Fruit fly (Drosophila melanogaster) whole organism, embryonic: Measurements from ENCODE around the gene Drsl1.
A peak's percentile ranks its signal among the peaks of the same experiment; 100 is the strongest.

Experiments
- ATbp ChIP-seq: fragments of 200-800 bp; sonication (Bioruptor generic); optimal IDR thresholded peaks from 2 replicates; lab custom pipeline; 2017; ENCODE audit warnings: missing biosample characterization, mild to moderate bottlenecking, missing genetic modification characterization, missing genetic modification reagents
- Asciz ChIP-seq: fragments of 200-800 bp; sonication (Bioruptor generic); optimal IDR thresholded peaks from 2 replicates; lab custom pipeline; 2017; ENCODE audit warnings: missing biosample characterization, mild to moderate bottlenecking, missing genetic modification characterization, missing genetic modification reagents
- Blimp-1 ChIP-seq: fragments of 200-800 bp; sonication (Bioruptor generic); optimal IDR thresholded peaks from 3 replicates; lab custom pipeline; 2018; ENCODE audit warnings: missing biosample characterization, missing genetic modification characterization, mild to moderate bottlenecking, moderate library complexity, missing genetic modification reagents
- Bteb2 ChIP-seq: fragments of 200-800 bp; sonication (Bioruptor generic); optimal IDR thresholded peaks from 2 replicates; lab custom pipeline; 2016; ENCODE audit warnings: missing biosample characterization, missing genetic modification characterization
- CG10209 ChIP-seq: fragments of 200-800 bp; sonication (Bioruptor generic); optimal IDR thresholded peaks from 3 replicates; lab custom pipeline; 2017; ENCODE audit warnings: missing biosample characterization, mild to moderate bottlenecking, missing genetic modification characterization, missing genetic modification reagents
- CG12219 ChIP-seq: fragments of 200-800 bp; sonication (Bioruptor generic); optimal IDR thresholded peaks from 3 replicates; lab custom pipeline; 2018; ENCODE audit warnings: missing biosample characterization, mild to moderate bottlenecking, missing genetic modification characterization
- CG12744 ChIP-seq: fragments of 200-800 bp; sonication (Bioruptor generic); optimal IDR thresholded peaks from 2 replicates; lab custom pipeline; 2016; ENCODE audit warnings: missing biosample characterization, missing genetic modification characterization
- CG18599 ChIP-seq: fragments of 200-800 bp; sonication (Bioruptor generic); optimal IDR thresholded peaks from 3 replicates; lab custom pipeline; 2017; ENCODE audit warnings: missing biosample characterization, missing genetic modification characterization, mild to moderate bottlenecking, moderate library complexity, missing genetic modification reagents
- CG6791 ChIP-seq: fragments of 200-800 bp; sonication (Bioruptor generic); IDR thresholded peaks from 3 replicates; pipeline ENCODE4 v1.3.6; 2022; ENCODE audit warnings: missing biosample characterization, missing genetic modification characterization; ENCODE audit not compliant: partially characterized antibody
- CG7357 ChIP-seq: fragments of 200-800 bp; sonication (Bioruptor generic); IDR thresholded peaks from 3 replicates; pipeline ENCODE4 v1.3.6; 2022; ENCODE audit warnings: missing biosample characterization, missing genetic modification characterization
- CG7786 ChIP-seq: fragments of 200-800 bp; sonication (Bioruptor generic); optimal IDR thresholded peaks from 2 replicates; lab custom pipeline; 2016; ENCODE audit warnings: missing biosample characterization, missing genetic modification characterization
- CG7987 ChIP-seq: fragments of 200-800 bp; sonication (Bioruptor generic); optimal IDR thresholded peaks from 2 replicates; lab custom pipeline; 2018; ENCODE audit warnings: missing biosample characterization, mild to moderate bottlenecking, missing genetic modification characterization, moderate library complexity
- CG8281 ChIP-seq: fragments of 200-800 bp; sonication (Bioruptor generic); optimal IDR thresholded peaks from 2 replicates; lab custom pipeline; 2018; ENCODE audit warnings: missing biosample characterization, mild to moderate bottlenecking, missing genetic modification characterization, moderate library complexity
- CG8944 ChIP-seq: fragments of 200-800 bp; sonication (Bioruptor generic); optimal IDR thresholded peaks from 3 replicates; lab custom pipeline; 2016; ENCODE audit warnings: missing biosample characterization, missing genetic modification characterization
- CG9215 ChIP-seq: fragments of 200-800 bp; sonication (Bioruptor generic); IDR thresholded peaks from 2 replicates; pipeline ENCODE4 v1.3.6; 2022; ENCODE audit warnings: missing biosample characterization, missing genetic modification characterization
- CG9437 ChIP-seq: fragments of 200-800 bp; sonication (Bioruptor generic); optimal IDR thresholded peaks from 2 replicates; lab custom pipeline; 2018; ENCODE audit warnings: missing biosample characterization, mild to moderate bottlenecking, missing genetic modification characterization
- CHES-1-like ChIP-seq: fragments of 200-800 bp; sonication (Bioruptor generic); optimal IDR thresholded peaks from 2 replicates; lab custom pipeline; 2016; ENCODE audit warnings: missing biosample characterization, missing genetic modification characterization
- Dad ChIP-seq: fragments of 200-800 bp; sonication (Bioruptor generic); optimal IDR thresholded peaks from 3 replicates; lab custom pipeline; 2016; ENCODE audit warnings: missing biosample characterization, missing genetic modification characterization
- Dbx ChIP-seq: fragments of 200-800 bp; sonication (Bioruptor generic); IDR thresholded peaks from 3 replicates; pipeline ENCODE4 v1.3.6; 2022; ENCODE audit warnings: missing biosample characterization, missing genetic modification characterization
- H2.0 ChIP-seq: fragments of 200-800 bp; sonication (Bioruptor generic); IDR thresholded peaks from 2 replicates; pipeline ENCODE4 v1.3.6; 2022; ENCODE audit warnings: missing biosample characterization, missing genetic modification characterization
- HmgD ChIP-seq: fragments of 200-800 bp; sonication (Bioruptor generic); optimal IDR thresholded peaks from 3 replicates; lab custom pipeline; 2016; ENCODE audit warnings: missing biosample characterization, missing genetic modification characterization
- MBD-R2 ChIP-seq: fragments of 200-800 bp; sonication (Bioruptor generic); IDR thresholded peaks from 2 replicates; pipeline ENCODE4 v1.3.6; 2022; ENCODE audit warnings: missing biosample characterization, missing genetic modification characterization
- Mrtf ChIP-seq: fragments of 200-800 bp; sonication (Bioruptor generic); IDR thresholded peaks from 3 replicates; pipeline ENCODE4 v1.3.6; 2022; ENCODE audit warnings: missing biosample characterization, missing genetic modification characterization
- Nf-YB ChIP-seq: fragments of 200-800 bp; sonication (Bioruptor generic); optimal IDR thresholded peaks from 3 replicates; lab custom pipeline; 2019; ENCODE audit warnings: missing biosample characterization, mild to moderate bottlenecking, missing genetic modification characterization, moderate library complexity
- Pdp1 ChIP-seq, 2 experiments: fragments of 200-800 bp; sonication (Bioruptor generic); optimal IDR thresholded peaks; 3 replicates each; lab custom pipeline; 2016; ENCODE audit warnings: missing biosample characterization in 2 of 2, missing genetic modification characterization in 2 of 2, mild to moderate bottlenecking in 1 of 2, moderate library complexity in 1 of 2
- Sox102F ChIP-seq: fragments of 200-800 bp; sonication (Bioruptor generic); optimal IDR thresholded peaks from 2 replicates; lab custom pipeline; 2018; ENCODE audit warnings: missing biosample characterization, mild to moderate bottlenecking, missing genetic modification characterization, moderate library complexity
- Usf ChIP-seq: fragments of 200-800 bp; sonication (Bioruptor generic); optimal IDR thresholded peaks from 2 replicates; lab custom pipeline; 2017; ENCODE audit warnings: missing genotype, missing biosample characterization, missing genetic modification characterization
- ase ChIP-seq: fragments of 200-800 bp; sonication (Bioruptor generic); IDR thresholded peaks from 3 replicates; pipeline ENCODE4 v1.3.6; 2022; ENCODE audit warnings: missing biosample characterization, missing genetic modification characterization
- bbx ChIP-seq: fragments of 200-800 bp; sonication (Bioruptor generic); IDR thresholded peaks from 2 replicates; pipeline ENCODE4 v1.3.6; 2022; ENCODE audit warnings: missing biosample characterization, missing genetic modification characterization; ENCODE audit not compliant: partially characterized antibody
- bcd ChIP-seq: fragments of 200-800 bp; sonication (Bioruptor generic); optimal IDR thresholded peaks from 2 replicates; lab custom pipeline; 2017; ENCODE audit warnings: missing biosample characterization, mild to moderate bottlenecking, missing genetic modification characterization
- ems ChIP-seq: fragments of 200-800 bp; sonication (Bioruptor generic); optimal IDR thresholded peaks from 3 replicates; lab custom pipeline; 2016; ENCODE audit warnings: missing biosample characterization, missing genetic modification characterization
- fd102C ChIP-seq: fragments of 200-800 bp; sonication (Bioruptor generic); optimal IDR thresholded peaks from 2 replicates; lab custom pipeline; 2018; ENCODE audit warnings: missing biosample characterization, mild to moderate bottlenecking, missing genetic modification characterization, moderate library complexity
- gem ChIP-seq: fragments of 200-800 bp; sonication (Bioruptor generic); optimal IDR thresholded peaks from 2 replicates; lab custom pipeline; 2019; ENCODE audit warnings: missing biosample characterization, mild to moderate bottlenecking, missing genetic modification characterization, moderate library complexity
- h ChIP-seq: fragments of >200 bp; optimal IDR thresholded peaks from 2 replicates; lab custom pipeline; 2017
- hkb ChIP-seq, 2 experiments: fragments of 200-800 bp in 1 of 2; fragments of >200 bp in 1 of 2; sonication (Bioruptor generic) in 1 of 2; IDR thresholded peaks in 1 of 2; optimal IDR thresholded peaks in 1 of 2; 2 replicates each; pipeline versions ENCODE4 v1.3.6 to Lab custom; 2017 to 2022; ENCODE audit warnings: missing biosample characterization in 1 of 2, missing genetic modification characterization in 1 of 2
- inv ChIP-seq: fragments of 200-800 bp; sonication (Bioruptor generic); IDR thresholded peaks from 2 replicates; pipeline ENCODE4 v1.3.6; 2022; ENCODE audit warnings: missing biosample characterization, missing genetic modification characterization; ENCODE audit not compliant: partially characterized antibody
- lab ChIP-seq: fragments of 200-800 bp; sonication (Bioruptor generic); optimal IDR thresholded peaks from 3 replicates; lab custom pipeline; 2017; ENCODE audit warnings: missing biosample characterization, missing genetic modification characterization, mild to moderate bottlenecking, moderate library complexity, missing genetic modification reagents
- lbe ChIP-seq: fragments of 200-800 bp; sonication (Bioruptor generic); optimal IDR thresholded peaks from 2 replicates; lab custom pipeline; 2016; ENCODE audit warnings: missing biosample characterization, mild to moderate bottlenecking, missing genetic modification characterization
- nerfin-2 ChIP-seq: fragments of 200-800 bp; sonication (Bioruptor generic); IDR thresholded peaks from 2 replicates; pipeline ENCODE4 v1.3.6; 2022; ENCODE audit warnings: missing biosample characterization, missing genetic modification characterization; ENCODE audit not compliant: partially characterized antibody
- nom ChIP-seq: fragments of 200-800 bp; sonication (Bioruptor generic); optimal IDR thresholded peaks from 2 replicates; lab custom pipeline; 2017; ENCODE audit warnings: missing biosample characterization, missing genetic modification characterization, mild to moderate bottlenecking, moderate library complexity, missing genetic modification reagents
- odd ChIP-seq: fragments of 200-800 bp; sonication (Bioruptor generic); optimal IDR thresholded peaks from 2 replicates; lab custom pipeline; 2017; ENCODE audit warnings: missing biosample characterization, mild to moderate bottlenecking, missing genetic modification characterization
- org-1 ChIP-seq: fragments of 200-800 bp; sonication (Bioruptor generic); optimal IDR thresholded peaks from 2 replicates; lab custom pipeline; 2017; ENCODE audit warnings: missing biosample characterization, missing genetic modification characterization
- ranshi ChIP-seq: fragments of 200-800 bp; sonication (Bioruptor generic); IDR thresholded peaks from 2 replicates; pipeline ENCODE4 v1.3.6; 2022; ENCODE audit warnings: missing biosample characterization, missing genetic modification characterization
- ro ChIP-seq: fragments of 200-800 bp; sonication (Bioruptor generic); IDR thresholded peaks from 2 replicates; pipeline ENCODE4 v1.3.6; 2022; ENCODE audit warnings: missing biosample characterization, missing genetic modification characterization
- sens-2 ChIP-seq: fragments of 200-800 bp; sonication (Bioruptor generic); IDR thresholded peaks from 2 replicates; pipeline ENCODE4 v1.3.6; 2022; ENCODE audit warnings: missing biosample characterization, missing genetic modification characterization
- stwl ChIP-seq: fragments of 200-800 bp; sonication (Bioruptor generic); optimal IDR thresholded peaks from 3 replicates; lab custom pipeline; 2018; ENCODE audit warnings: missing biosample characterization, mild to moderate bottlenecking, missing genetic modification characterization, moderate library complexity
- tgo ChIP-seq: fragments of 200-800 bp; sonication (Bioruptor generic); IDR thresholded peaks from 3 replicates; pipeline ENCODE4 v1.3.6; 2022; ENCODE audit warnings: missing biosample characterization, missing genetic modification characterization
- tin ChIP-seq: fragments of 200-800 bp; sonication (Bioruptor generic); optimal IDR thresholded peaks from 3 replicates; lab custom pipeline; 2016; ENCODE audit warnings: missing biosample characterization, missing genetic modification characterization

Drsl1 gene

dm6 chr3L:3336368-3337164 lies 978 bp upstream of the Drsl1 start, which contains the start of the genes Drsl6 and kst (continued):
- TF ChIP-seq tgo (no peak), stwl (tag; lab: Kevin White, UChicago) (peak; percentile 65), Dad (GFP tag; lab: Kevin White, UChicago) (no peak), CG18599 (no peak), Usf (GFP tag; lab: Kevin White, UChicago) (no peak), CG8281 (tag; lab: Kevin White, UChicago) (no peak), Asciz (GFP tag; lab: Kevin White, UChicago) (no peak), Mrtf (GFP tag; lab: Robert Waterston, UW) (no peak), hkb (optimal IDR thresholded peaks at IDR 0.05; lab: Kevin White, UChicago) (no peak), hkb (GFP tag; IDR thresholded peaks at IDR 0.05; lab: Robert Waterston, UW) (0 out of 2 replicates have a peak, but pooled peaks have one; percentile 29), HmgD (GFP tag; lab: Kevin White, UChicago) (peak; percentile 60), CG10209 (GFP tag; lab: Kevin White, UChicago) (no peak), inv (no peak), CG9215 (GFP tag; lab: Robert Waterston, UW) (no peak), Pdp1 (GFP tag; optimal IDR thresholded peaks at IDR 0.05; lab: Kevin White, UChicago) (peak in 1 of 2 experiments; percentile 59), h (lab: Kevin White, UChicago) (no peak), Nf-YB (GFP tag; lab: Kevin White, UChicago) (no peak), CG7987 (peak; percentile 30), Dbx (GFP tag; lab: Robert Waterston, UW) (peak; percentile 33; the same call in 1 of the 3 replicates), odd (GFP tag; lab: Kevin White, UChicago) (no peak), CG8944 (no peak), ems (GFP tag; lab: Kevin White, UChicago) (no peak), ro (no peak), CG12219 (GFP tag; lab: Kevin White, UChicago) (no peak), gem (tag; lab: Kevin White, UChicago) (peak; percentile 79), Sox102F (GFP tag; lab: Kevin White, UChicago) (no peak), CG7357 (GFP tag; lab: Robert Waterston, UW) (no peak), bbx (GFP tag; lab: Robert Waterston, UW) (no peak; the same call in none of the 2 replicates), lbe (GFP tag; lab: Kevin White, UChicago) (peak; percentile 13), CG7786 (no peak), bcd (GFP tag; lab: Kevin White, UChicago) (peak; percentile 24), CG6791 (GFP tag; lab: Robert Waterston, UW) (peak; percentile 62), CHES-1-like (GFP tag; lab: Kevin White, UChicago) (no peak), tin (no peak), sens-2 (GFP tag; lab: Robert Waterston, UW) (no peak), CG9437 (GFP tag; lab: Kevin White, UChicago) (no peak), org-1 (GFP tag; lab: Kevin White, UChicago) (no peak), ranshi (GFP tag; lab: Robert Waterston, UW) (peak; percentile 37; the same call in 1 of the 2 replicates), MBD-R2 (GFP tag; lab: Robert Waterston, UW) (no peak; the same call in 1 of the 2 replicates), ATbp (GFP tag; lab: Kevin White, UChicago) (peak; percentile 0), H2.0 (GFP tag; lab: Robert Waterston, UW) (no peak), CG12744 (GFP tag; lab: Kevin White, UChicago) (no peak), Bteb2 (no peak), nom (GFP tag; lab: Kevin White, UChicago) (peak; percentile 78), nerfin-2 (no peak), lab (GFP tag; lab: Kevin White, UChicago) (no peak), Blimp-1 (GFP tag; lab: Kevin White, UChicago) (no peak), ase (GFP tag; lab: Robert Waterston, UW) (no peak), fd102C (no peak)
